Worm (Caenorhabditis elegans) whole organism, midembryonic: Measurements from ENCODE around the gene srab-18.

Experiments used
- cog-1 ChIP-seq: sonication (generic microtip); optimal IDR thresholded peaks from 2 replicates; lab custom pipeline; 2016; ENCODE audit warnings: missing genetic modification characterization, missing compliant biosample characterization
- flt-1 ChIP-seq: fragments of 200-800 bp; sonication (Bioruptor generic); IDR thresholded peaks from 2 replicates; pipeline ENCODE4 v1.3.6; 2022; ENCODE audit warnings: missing genetic modification characterization, missing compliant biosample characterization
- klf-2 ChIP-seq: fragments of 200-800 bp; sonication (Bioruptor generic); conservative IDR thresholded peaks from 2 replicates; pipeline ENCODE4 v1.3.6; 2022; ENCODE audit warnings: missing genetic modification reagents, missing genetic modification characterization, missing compliant biosample characterization
- ztf-29 ChIP-seq: fragments of 200-800 bp; sonication (Bioruptor generic); IDR thresholded peaks from 2 replicates; pipeline ENCODE4 v1.3.6; 2022; ENCODE audit warnings: missing genetic modification reagents, missing genetic modification characterization, missing compliant biosample characterization

Gene srab-18

ce11 chrV:9821724-9822123 is 49.5 kb downstream of the srab-18 start, which contains the start of gene str-193:
str-193 (minus strand) TSS chrV:9821824.
- TF ChIP-seq klf-2 (GFP tag; lab: Robert Waterston, UW) (no peak), ztf-29 (no peak), flt-1 (GFP tag; lab: Robert Waterston, UW) (no peak), cog-1 (tag; lab: Kevin White, UChicago) (no peak)
